Worm (Caenorhabditis elegans): ENCODE results near the gene ser-4.

ce11 chrIII:1674760-1675159, 58.1 kb downstream of the ser-4 start:
- no peak for TF ChIP-seq flh-1 (GFP tag; optimal IDR thresholded peaks at IDR 0.05)
- TF ChIP-seq unc-62 (GFP tag; optimal IDR thresholded peaks at IDR 0.05), result no peak
- TF ChIP-seq ceh-43 (GFP tag; optimal IDR thresholded peaks at IDR 0.05), result no peak
- TF ChIP-seq sptf-1 (tag; optimal IDR thresholded peaks at IDR 0.05), result no peak
- no peak for TF ChIP-seq pha-4 (tag; optimal IDR thresholded peaks at IDR 0.05)
- no peak for TF ChIP-seq ztf-11 (tag; optimal IDR thresholded peaks at IDR 0.05)

Data from whole organism, mixed stage, embryonic.